Worm (Caenorhabditis elegans) whole organism, late embryonic: Measurements from ENCODE around the gene ets-5.

Experiments used
- C08G9.2 ChIP-seq: sonication (generic microtip); optimal IDR thresholded peaks from 2 replicates; lab custom pipeline; 2016; ENCODE audit warnings: mild to moderate bottlenecking, missing genetic modification characterization, moderate library complexity, missing compliant biosample characterization
- C38D4.7 ChIP-seq: fragments of 200-800 bp; sonication (Bioruptor generic); optimal IDR thresholded peaks from 2 replicates; lab custom pipeline; 2018; ENCODE audit warnings: mild to moderate bottlenecking, missing genetic modification characterization, moderate library complexity, missing compliant biosample characterization
- K02D7.2 ChIP-seq: sonication (generic microtip); optimal IDR thresholded peaks from 2 replicates; lab custom pipeline; 2017; ENCODE audit warnings: mild to moderate bottlenecking, missing genetic modification characterization, missing compliant biosample characterization
- K09A11.1 ChIP-seq: sonication (generic microtip); optimal IDR thresholded peaks from 2 replicates; lab custom pipeline; 2017; ENCODE audit warnings: antibody characterized with exemption, mild to moderate bottlenecking, missing genetic modification characterization, missing compliant biosample characterization; ENCODE audit not compliant: insufficient read depth
- ahr-1 ChIP-seq: sonication (generic microtip); optimal IDR thresholded peaks from 2 replicates; lab custom pipeline; 2016; ENCODE audit warnings: missing genetic modification characterization, missing compliant biosample characterization
- ceh-18 ChIP-seq: sonication (generic microtip); optimal IDR thresholded peaks from 2 replicates; lab custom pipeline; 2016; ENCODE audit warnings: missing genetic modification characterization, missing compliant biosample characterization
- ceh-19 ChIP-seq: fragments of 200-800 bp; sonication (Bioruptor generic); optimal IDR thresholded peaks from 2 replicates; lab custom pipeline; 2018; ENCODE audit warnings: mild to moderate bottlenecking, missing genetic modification characterization, missing compliant biosample characterization
- ceh-48 ChIP-seq: sonication (generic microtip); optimal IDR thresholded peaks from 2 replicates; lab custom pipeline; 2016; ENCODE audit warnings: missing genetic modification characterization, inconsistent platforms, missing compliant biosample characterization
- ceh-9 ChIP-seq: sonication (generic microtip); optimal IDR thresholded peaks from 2 replicates; lab custom pipeline; 2016; ENCODE audit warnings: mild to moderate bottlenecking, missing genetic modification characterization, inconsistent platforms, missing compliant biosample characterization
- dmd-4 ChIP-seq: sonication (generic microtip); optimal IDR thresholded peaks from 2 replicates; lab custom pipeline; 2016; ENCODE audit warnings: borderline replicate concordance, missing genetic modification characterization, missing compliant biosample characterization
- elt-2 ChIP-seq: sonication (generic microtip); optimal IDR thresholded peaks from 2 replicates; lab custom pipeline; 2016; ENCODE audit warnings: missing genetic modification reagents, missing genetic modification characterization, missing compliant biosample characterization
- elt-4 ChIP-seq: sonication (generic microtip); optimal IDR thresholded peaks from 2 replicates; lab custom pipeline; 2016; ENCODE audit warnings: missing genetic modification characterization, missing compliant biosample characterization
- eyg-1 ChIP-seq: sonication (generic microtip); optimal IDR thresholded peaks from 2 replicates; lab custom pipeline; 2016; ENCODE audit warnings: missing genotype, missing genetic modification characterization, missing compliant biosample characterization
- fax-1 ChIP-seq: sonication (generic microtip); optimal IDR thresholded peaks from 2 replicates; lab custom pipeline; 2016; ENCODE audit warnings: missing genotype, missing genetic modification characterization, missing compliant biosample characterization
- fkh-10 ChIP-seq: fragments of 150-350 bp; optimal IDR thresholded peaks from 2 replicates; lab custom pipeline; 2014; ENCODE audit warnings: missing biosample characterization, missing genetic modification reagents, missing genetic modification characterization
- gmeb-2 ChIP-seq: sonication (generic microtip); optimal IDR thresholded peaks from 2 replicates; lab custom pipeline; 2016; ENCODE audit warnings: missing genetic modification characterization, inconsistent platforms, missing compliant biosample characterization
- hlh-15 ChIP-seq: sonication (generic microtip); optimal IDR thresholded peaks from 2 replicates; lab custom pipeline; 2016; ENCODE audit warnings: missing genetic modification characterization, missing compliant biosample characterization
- hlh-30 ChIP-seq: sonication (generic microtip); optimal IDR thresholded peaks from 2 replicates; lab custom pipeline; 2017; ENCODE audit warnings: antibody characterized with exemption, missing genetic modification characterization, missing compliant biosample characterization; ENCODE audit not compliant: insufficient read depth
- hlh-6 ChIP-seq: sonication (generic microtip); optimal IDR thresholded peaks from 2 replicates; lab custom pipeline; 2016; ENCODE audit warnings: missing genotype, missing genetic modification characterization, missing compliant biosample characterization
- lin-11 ChIP-seq: fragments of 200-800 bp; sonication (Bioruptor generic); optimal IDR thresholded peaks from 2 replicates; lab custom pipeline; 2018; ENCODE audit warnings: mild to moderate bottlenecking, missing genetic modification characterization, missing compliant biosample characterization
- mec-3 ChIP-seq: sonication (generic microtip); optimal IDR thresholded peaks from 2 replicates; lab custom pipeline; 2016; ENCODE audit warnings: borderline replicate concordance, missing genetic modification characterization, missing compliant biosample characterization
- nhr-232 ChIP-seq: sonication (generic microtip); optimal IDR thresholded peaks from 2 replicates; lab custom pipeline; 2016; ENCODE audit warnings: missing genetic modification characterization, missing compliant biosample characterization
- odd-2 ChIP-seq: sonication (generic microtip); optimal IDR thresholded peaks from 2 replicates; lab custom pipeline; 2017; ENCODE audit warnings: antibody characterized with exemption, mild to moderate bottlenecking, missing genetic modification characterization, missing compliant biosample characterization
- pag-3 ChIP-seq: sonication (generic microtip); optimal IDR thresholded peaks from 2 replicates; lab custom pipeline; 2016; ENCODE audit warnings: missing compliant biosample characterization, missing genetic modification characterization, borderline replicate concordance
- pat-9 ChIP-seq: fragments of 200-800 bp; sonication (Bioruptor generic); optimal IDR thresholded peaks from 2 replicates; lab custom pipeline; 2018; ENCODE audit warnings: mild to moderate bottlenecking, missing genetic modification characterization, moderate library complexity, missing compliant biosample characterization
- pax-1 ChIP-seq: fragments of 150-350 bp; optimal IDR thresholded peaks from 2 replicates; lab custom pipeline; 2014; ENCODE audit warnings: missing biosample characterization, missing genetic modification characterization
- pha-2 ChIP-seq: sonication (generic microtip); optimal IDR thresholded peaks from 2 replicates; lab custom pipeline; 2017; ENCODE audit warnings: mild to moderate bottlenecking, missing genetic modification characterization, missing compliant biosample characterization
- pha-4 ChIP-seq: fragments of 150-350 bp; optimal IDR thresholded peaks from 2 replicates; lab custom pipeline; 2018; ENCODE audit warnings: missing biosample characterization, missing genetic modification reagents, missing genetic modification characterization
- pqm-1 ChIP-seq: sonication (generic microtip); optimal IDR thresholded peaks from 2 replicates; lab custom pipeline; 2016; ENCODE audit warnings: missing genetic modification characterization, missing compliant biosample characterization
- pros-1 ChIP-seq: fragments of 150-350 bp; optimal IDR thresholded peaks from 2 replicates; lab custom pipeline; 2014; ENCODE audit warnings: missing biosample characterization, missing genetic modification reagents, missing genetic modification characterization
- ref-2 ChIP-seq: sonication (generic microtip); optimal IDR thresholded peaks from 2 replicates; lab custom pipeline; 2016; ENCODE audit warnings: missing genetic modification characterization, missing compliant biosample characterization
- sdc-2 ChIP-seq: sonication (generic microtip); optimal IDR thresholded peaks from 2 replicates; lab custom pipeline; 2016; ENCODE audit warnings: missing genotype, missing genetic modification characterization, missing compliant biosample characterization
- sox-2 ChIP-seq: fragments of 200-800 bp; sonication (Bioruptor generic); IDR thresholded peaks from 2 replicates; pipeline ENCODE4 v1.3.6; 2022; ENCODE audit warnings: missing genetic modification reagents, missing genetic modification characterization, missing compliant biosample characterization
- sox-4 ChIP-seq: sonication (generic microtip); optimal IDR thresholded peaks from 2 replicates; lab custom pipeline; 2017; ENCODE audit warnings: mild to moderate bottlenecking, missing genetic modification characterization, inconsistent platforms, missing compliant biosample characterization
- tbx-2 ChIP-seq: sonication (generic microtip); optimal IDR thresholded peaks from 2 replicates; lab custom pipeline; 2016; ENCODE audit warnings: missing genetic modification characterization, missing compliant biosample characterization
- unc-55 ChIP-seq: sonication (generic microtip); optimal IDR thresholded peaks from 2 replicates; lab custom pipeline; 2017; ENCODE audit warnings: missing biosample characterization, missing genetic modification reagents, missing genetic modification characterization
- unc-86 ChIP-seq: sonication (generic microtip); optimal IDR thresholded peaks from 2 replicates; lab custom pipeline; 2016; ENCODE audit warnings: missing genetic modification characterization, missing compliant biosample characterization

The ets-5 gene

ce11 chrX:5085465-5085864 is 1.1 kb upstream of the ets-5 start (continued):
- TF ChIP-seq pha-4 (tag; lab: Kevin White, UChicago) (no peak), elt-4 (tag; lab: Kevin White, UChicago) (peak; percentile 74), fax-1 (peak; percentile 92), ceh-48 (tag; lab: Kevin White, UChicago) (peak; percentile 89), hlh-15 (tag; lab: Kevin White, UChicago) (peak; percentile 88), hlh-30 (peak; percentile 68), fkh-10 (GFP tag; lab: Kevin White, UChicago) (peak; percentile 13), pax-1 (tag; lab: Kevin White, UChicago) (peak; percentile 5), ahr-1 (tag; lab: Kevin White, UChicago) (peak; percentile 73), gmeb-2 (tag; lab: Kevin White, UChicago) (peak; percentile 97), lin-11 (tag; lab: Kevin White, UChicago) (peak; percentile 92), ceh-9 (peak; percentile 83), ref-2 (tag; lab: Kevin White, UChicago) (peak; percentile 94), mec-3 (peak; percentile 54), pha-2 (tag; lab: Kevin White, UChicago) (peak; percentile 95), pat-9 (peak; percentile 94), elt-2 (peak; percentile 97), C08G9.2 (tag; lab: Kevin White, UChicago) (peak; percentile 88), nhr-232 (tag; lab: Kevin White, UChicago) (peak; percentile 86), ceh-19 (peak; percentile 97), pros-1 (tag; lab: Kevin White, UChicago) (peak; percentile 70), sdc-2 (tag; lab: Kevin White, UChicago) (peak; percentile 91), pag-3 (tag; lab: Kevin White, UChicago) (peak; percentile 90)

ce11 chrX:5084080-5084479 is 246 bp downstream of the ets-5 start:
- no peak for TF ChIP-seq fkh-10 (GFP tag; lab: Kevin White, UChicago)
- TF ChIP-seq C38D4.7 (GFP tag; lab: Kevin White, UChicago) = no peak
- no peak for TF ChIP-seq sox-2 (GFP tag; lab: Robert Waterston, UW)
- TF ChIP-seq K09A11.1 = no peak
- no peak for TF ChIP-seq pag-3 (tag; lab: Kevin White, UChicago)
- TF ChIP-seq sox-4 (tag; lab: Kevin White, UChicago) = no peak
- no peak for TF ChIP-seq unc-86 (tag; lab: Kevin White, UChicago)

- TF ChIP-seq K02D7.2 (tag; lab: Kevin White, UChicago) (no peak), eyg-1 (tag; lab: Kevin White, UChicago) (no peak), odd-2 (tag; lab: Kevin White, UChicago) (no peak)
These were observed 5.0 kb downstream of the ets-5 start for ce11 chrX:5079297-5079696.

- peak; percentile 43 for TF ChIP-seq pqm-1 (tag; lab: Kevin White, UChicago)
- TF ChIP-seq sdc-2 (tag; lab: Kevin White, UChicago) = peak; percentile 42
- peak; percentile 8 for TF ChIP-seq ceh-18 (tag; lab: Kevin White, UChicago)
- no peak for TF ChIP-seq unc-55 (GFP tag; lab: Kevin White, UChicago)
- TF ChIP-seq ref-2 (tag; lab: Kevin White, UChicago) = peak; percentile 43
- peak; percentile 27 for TF ChIP-seq tbx-2 (tag; lab: Kevin White, UChicago)
- peak; percentile 71 for TF ChIP-seq hlh-6 (tag; lab: Kevin White, UChicago)
- TF ChIP-seq elt-2 = peak; percentile 13
- no peak for TF ChIP-seq pag-3 (tag; lab: Kevin White, UChicago)
- peak; percentile 6 for TF ChIP-seq dmd-4 (tag; lab: Kevin White, UChicago)
- no peak for TF ChIP-seq sox-4 (tag; lab: Kevin White, UChicago)
These were observed 6.5 kb downstream of the ets-5 start, which contains the start of gene cal-5 for ce11 chrX:5077696-5078343. Gene cal-5, minus strand, starts transcription at chrX:5077961.
